Fruit fly (Drosophila melanogaster) whole organism: ENCODE results near the gene mRpS31.

ENCODE experiments used
- Dll ChIP-seq: fragments of >200 bp; optimal IDR thresholded peaks from 2 replicates; lab custom pipeline; 2017
- pan ChIP-seq: fragments of >200 bp; optimal IDR thresholded peaks from 2 replicates; lab custom pipeline; 2017
- psq ChIP-seq: fragments of >200 bp; optimal IDR thresholded peaks from 2 replicates; lab custom pipeline; 2017

- no peak for TF ChIP-seq Dll
- TF ChIP-seq pan (lab: Kevin White, UChicago) = no peak
- TF ChIP-seq psq (lab: Kevin White, UChicago) = no peak
These were observed 28.2 kb upstream of the mRpS31 start, which contains the start of gene CG17029 for dm6 chr3L:15976758-15977157.
